Worm (Caenorhabditis elegans): ENCODE data around the gene R08A2.2.

ce11 chrV:14748608-14749137, 33.2 kb upstream of the R08A2.2 start, which contains the start of the genes lipl-8 and Y50E8A.22:
- TF ChIP-seq skn-1 (tag; optimal IDR thresholded peaks at IDR 0.05) (no peak), zip-4 (GFP tag; optimal IDR thresholded peaks at IDR 0.05) (no peak), nhr-28 (tag; optimal IDR thresholded peaks at IDR 0.05) (no peak), blmp-1 (tag; optimal IDR thresholded peaks at IDR 0.05) (no peak), mdl-1 (tag; optimal IDR thresholded peaks at IDR 0.05) (no peak), nhr-77 (tag; optimal IDR thresholded peaks at IDR 0.05) (no peak), aly-2 (tag; optimal IDR thresholded peaks at IDR 0.05) (no peak), ama-1 (optimal IDR thresholded peaks at IDR 0.05) (no peak), alr-1 (tag; optimal IDR thresholded peaks at IDR 0.05; ENCODE audit: borderline replicate concordance) (no peak), efl-1 (optimal IDR thresholded peaks at IDR 0.05) (no peak), efl-1 (GFP tag; optimal IDR thresholded peaks at IDR 0.05 in 1 of 2) (no peak), F16B12.6 (tag; optimal IDR thresholded peaks at IDR 0.05) (no peak)
